Fruit fly (Drosophila melanogaster) whole organism, embryonic: ENCODE results near the gene gkt.

ENCODE experiments used
- CG14050 ChIP-seq: fragments of 200-800 bp; sonication (Bioruptor generic); IDR thresholded peaks from 3 replicates; pipeline ENCODE4 v1.3.6; 2022; ENCODE audit warnings: missing biosample characterization, missing genetic modification characterization
- CG18619 ChIP-seq: fragments of 200-800 bp; sonication (Bioruptor generic); optimal IDR thresholded peaks from 3 replicates; lab custom pipeline; 2017; ENCODE audit warnings: missing biosample characterization, mild to moderate bottlenecking, missing genetic modification characterization
- CG9932 ChIP-seq: fragments of 200-800 bp; sonication (Bioruptor generic); IDR thresholded peaks from 2 replicates; pipeline ENCODE4 v1.3.6; 2022; ENCODE audit warnings: missing biosample characterization, missing genetic modification characterization
- Sin3A ChIP-seq: fragments of >200 bp; optimal IDR thresholded peaks from 2 replicates; lab custom pipeline; 2018
- Sox100B ChIP-seq: fragments of 200-800 bp; sonication (Bioruptor generic); optimal IDR thresholded peaks from 3 replicates; lab custom pipeline; 2018; ENCODE audit warnings: missing biosample characterization, mild to moderate bottlenecking, missing genetic modification characterization
- crol ChIP-seq: fragments of 200-800 bp; sonication (Bioruptor generic); IDR thresholded peaks from 2 replicates; pipeline ENCODE4 v1.3.6; 2022; ENCODE audit warnings: missing biosample characterization, missing genetic modification characterization
- ranshi ChIP-seq: fragments of 200-800 bp; sonication (Bioruptor generic); IDR thresholded peaks from 2 replicates; pipeline ENCODE4 v1.3.6; 2022; ENCODE audit warnings: missing biosample characterization, missing genetic modification characterization

dm6 chr2L:3145897-3146296 lies 13.9 kb upstream of the gkt start:
- TF ChIP-seq Sox100B (GFP tag; lab: Kevin White, UChicago) (no peak), CG9932 (GFP tag; lab: Robert Waterston, UW) (no peak), CG18619 (GFP tag; lab: Kevin White, UChicago) (no peak), CG14050 (GFP tag; lab: Robert Waterston, UW) (no peak), Sin3A (lab: Kevin White, UChicago) (no peak), crol (GFP tag; lab: Robert Waterston, UW) (no peak), ranshi (GFP tag; lab: Robert Waterston, UW) (no peak)
